Fruit fly (Drosophila melanogaster): ENCODE measurements around the gene GMF.

GMF gene

dm6 chr2L:16325515-16326257 lies 22.9 kb upstream of the GMF start, which contains the start of gene cact (continued):
- TF ChIP-seq ci (GFP tag; IDR thresholded peaks at IDR 0.05) (peak; percentile 89), CG16863 (GFP tag; optimal IDR thresholded peaks at IDR 0.05) (peak; percentile 89), sna (GFP tag; IDR thresholded peaks at IDR 0.05; ENCODE audit: partially characterized antibody) (peak; percentile 73; the same call in 1 of the 2 replicates), so (GFP tag; IDR thresholded peaks at IDR 0.05) (peak; percentile 92), CG7928 (GFP tag; optimal IDR thresholded peaks at IDR 0.05) (peak; percentile 71), Dfd (GFP tag; optimal IDR thresholded peaks at IDR 0.05) (no peak), Neu2 (GFP tag; optimal IDR thresholded peaks at IDR 0.05; ENCODE audit: borderline replicate concordance) (peak; percentile 60), CG9727 (GFP tag; optimal IDR thresholded peaks at IDR 0.05) (peak; percentile 95), CG1602 (GFP tag; optimal IDR thresholded peaks at IDR 0.05) (peak; percentile 93), knrl (GFP tag; IDR thresholded peaks at IDR 0.05; ENCODE audit: partially characterized antibody) (peak; percentile 75), tgo (GFP tag; IDR thresholded peaks at IDR 0.05) (peak; percentile 90), CG2129 (GFP tag; IDR thresholded peaks at IDR 0.05; ENCODE audit: partially characterized antibody) (no peak), tna (GFP tag; IDR thresholded peaks at IDR 0.05; ENCODE audit: partially characterized antibody) (no peak), twi (tag; optimal IDR thresholded peaks at IDR 0.05) (peak; percentile 89), D19B (GFP tag; optimal IDR thresholded peaks at IDR 0.05) (peak; percentile 80), CrebB (tag; optimal IDR thresholded peaks at IDR 0.05) (peak; percentile 81), Gug (GFP tag; IDR thresholded peaks at IDR 0.05) (peak; percentile 87)

DNA sequence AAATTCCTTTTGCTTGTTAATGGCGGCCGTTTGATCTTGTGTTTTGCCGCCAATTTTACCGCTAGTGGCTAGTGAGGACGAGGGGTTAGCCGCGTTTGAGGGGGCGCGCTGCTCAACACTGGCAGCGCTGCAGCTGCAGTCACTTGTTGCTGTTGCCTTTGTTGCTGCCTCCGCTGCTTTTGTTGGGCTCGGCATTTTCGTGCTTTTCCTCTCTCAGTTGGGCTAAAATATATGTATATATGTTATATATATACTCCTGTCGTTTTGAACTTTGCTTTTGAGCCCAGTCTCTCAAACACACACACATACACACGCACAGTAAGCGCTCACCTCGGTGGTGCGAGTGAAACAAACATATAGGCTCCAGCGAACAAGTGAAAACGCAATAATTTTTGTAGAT lies 22.1 kb upstream of the GMF start:
- TF ChIP-seq grn (GFP tag; optimal IDR thresholded peaks at IDR 0.05): no peak
- TF ChIP-seq wdn (GFP tag; IDR thresholded peaks at IDR 0.05): no peak
- TF ChIP-seq Rfx (GFP tag; IDR thresholded peaks at IDR 0.05): 0 out of 2 replicates have a peak, but pooled peaks have one; percentile 27
- no peak for TF ChIP-seq CG13624 (GFP tag; optimal IDR thresholded peaks at IDR 0.05)
- no peak for TF ChIP-seq CG31224 (GFP tag; IDR thresholded peaks at IDR 0.05)
- TF ChIP-seq dati (GFP tag; IDR thresholded peaks at IDR 0.05): no peak
- no peak for TF ChIP-seq Atf3 (GFP tag; optimal IDR thresholded peaks at IDR 0.05)
- TF ChIP-seq CG2202 (tag; optimal IDR thresholded peaks at IDR 0.05): no peak
- no peak for TF ChIP-seq fd64A (GFP tag; optimal IDR thresholded peaks at IDR 0.05)
- no peak for TF ChIP-seq CG2875 (GFP tag; optimal IDR thresholded peaks at IDR 0.05)
- TF ChIP-seq chm (GFP tag; IDR thresholded peaks at IDR 0.05): peak; percentile 43; the same call in 1 of the 2 replicates
- peak; percentile 54 for TF ChIP-seq ara (GFP tag; IDR thresholded peaks at IDR 0.05)
- TF ChIP-seq fd3F (GFP tag; optimal IDR thresholded peaks at IDR 0.05): no peak
- no peak for TF ChIP-seq CG17829 (tag; optimal IDR thresholded peaks at IDR 0.05)
- no peak for TF ChIP-seq Dll (GFP tag; IDR thresholded peaks at IDR 0.05; ENCODE audit: partially characterized antibody)
- TF ChIP-seq chinmo (GFP tag; IDR thresholded peaks at IDR 0.05; ENCODE audit: partially characterized antibody): peak; percentile 65; the same call in 3 of the 4 replicates
- TF ChIP-seq ash1 (GFP tag; optimal IDR thresholded peaks at IDR 0.05): no peak
- no peak for TF ChIP-seq ase (GFP tag; IDR thresholded peaks at IDR 0.05)
- TF ChIP-seq Med (GFP tag): peak; percentile 46
- no peak for TF ChIP-seq CG7745 (tag; optimal IDR thresholded peaks at IDR 0.05)
- no peak for TF ChIP-seq cas (GFP tag; IDR thresholded peaks at IDR 0.05)
- TF ChIP-seq scrt (GFP tag; optimal IDR thresholded peaks at IDR 0.05): peak; percentile 82
- TF ChIP-seq pan (optimal IDR thresholded peaks at IDR 0.05): no peak
- peak in 1 of 2 experiments; percentile 74 for TF ChIP-seq pan (GFP tag; optimal IDR thresholded peaks at IDR 0.05 in 1 of 2, IDR thresholded peaks at IDR 0.05 in 1 of 2)
- peak; percentile 16 for TF ChIP-seq CG7987 (GFP tag; optimal IDR thresholded peaks at IDR 0.05)
- TF ChIP-seq CG4424 (GFP tag; optimal IDR thresholded peaks at IDR 0.05): no peak
- TF ChIP-seq CG32532 (GFP tag; IDR thresholded peaks at IDR 0.05): no peak
- TF ChIP-seq YL-1 (GFP tag; optimal IDR thresholded peaks at IDR 0.05): peak; percentile 33
- no peak for TF ChIP-seq onecut (GFP tag; IDR thresholded peaks at IDR 0.05)
- peak; percentile 72; the same call in 2 of the 3 replicates for TF ChIP-seq ci (GFP tag; IDR thresholded peaks at IDR 0.05)
- TF ChIP-seq nom (GFP tag; optimal IDR thresholded peaks at IDR 0.05): peak; percentile 73
- TF ChIP-seq Ets65A (GFP tag): no peak
- no peak for TF ChIP-seq CG11093 (GFP tag; IDR thresholded peaks at IDR 0.05)

Measured in whole organism, embryonic.